Fruit fly (Drosophila melanogaster) whole organism, embryonic: Measurements from ENCODE around the gene CG6149.

ENCODE experiments used
- CG11456 ChIP-seq: fragments of 200-800 bp; sonication (Bioruptor generic); IDR thresholded peaks from 3 replicates; pipeline ENCODE4 v1.3.6; 2022; ENCODE audit warnings: missing biosample characterization, missing genetic modification characterization
- CG1233 ChIP-seq: fragments of 200-800 bp; sonication (Bioruptor generic); optimal IDR thresholded peaks from 4 replicates; lab custom pipeline; 2018; ENCODE audit warnings: missing biosample characterization, mild to moderate bottlenecking, missing genetic modification characterization
- CG13287 ChIP-seq: fragments of 200-800 bp; sonication (Bioruptor generic); IDR thresholded peaks from 2 replicates; pipeline ENCODE4 v1.3.6; 2022; ENCODE audit warnings: missing biosample characterization, missing genetic modification characterization; ENCODE audit not compliant: partially characterized antibody
- CG6854 ChIP-seq: fragments of 200-800 bp; sonication (Bioruptor generic); optimal IDR thresholded peaks from 3 replicates; lab custom pipeline; 2017; ENCODE audit warnings: missing biosample characterization, mild to moderate bottlenecking, missing genetic modification characterization
- Ets65A ChIP-seq: fragments of 200-800 bp; sonication (Bioruptor generic); peaks from one replicate; lab custom pipeline; 2016; ENCODE audit warnings: missing biosample characterization, missing genetic modification characterization
- HLH4C ChIP-seq: fragments of 200-800 bp; sonication (Bioruptor generic); IDR thresholded peaks from 3 replicates; pipeline ENCODE4 v1.3.6; 2022; ENCODE audit warnings: missing biosample characterization, missing genetic modification characterization; ENCODE audit not compliant: partially characterized antibody
- Lhr ChIP-seq: fragments of 200-800 bp; sonication (Bioruptor generic); optimal IDR thresholded peaks from 3 replicates; lab custom pipeline; 2017; ENCODE audit warnings: mild to moderate bottlenecking, missing biosample characterization, missing genetic modification reagents, missing genetic modification characterization
- Rx ChIP-seq: fragments of 200-800 bp; sonication (Bioruptor generic); IDR thresholded peaks from 2 replicates; pipeline ENCODE4 v1.3.6; 2022; ENCODE audit warnings: missing biosample characterization, missing genetic modification characterization
- Sox102F ChIP-seq: fragments of 200-800 bp; sonication (Bioruptor generic); optimal IDR thresholded peaks from 2 replicates; lab custom pipeline; 2018; ENCODE audit warnings: missing biosample characterization, mild to moderate bottlenecking, missing genetic modification characterization, moderate library complexity
- gfzf ChIP-seq: fragments of 200-800 bp; sonication (Bioruptor generic); optimal IDR thresholded peaks from 2 replicates; lab custom pipeline; 2016; ENCODE audit warnings: missing biosample characterization, mild to moderate bottlenecking, missing genetic modification characterization, moderate library complexity
- kay ChIP-seq: fragments of 200-800 bp; sonication (Bioruptor generic); optimal IDR thresholded peaks from 2 replicates; lab custom pipeline; 2016; ENCODE audit warnings: missing biosample characterization, missing genetic modification characterization

DNA sequence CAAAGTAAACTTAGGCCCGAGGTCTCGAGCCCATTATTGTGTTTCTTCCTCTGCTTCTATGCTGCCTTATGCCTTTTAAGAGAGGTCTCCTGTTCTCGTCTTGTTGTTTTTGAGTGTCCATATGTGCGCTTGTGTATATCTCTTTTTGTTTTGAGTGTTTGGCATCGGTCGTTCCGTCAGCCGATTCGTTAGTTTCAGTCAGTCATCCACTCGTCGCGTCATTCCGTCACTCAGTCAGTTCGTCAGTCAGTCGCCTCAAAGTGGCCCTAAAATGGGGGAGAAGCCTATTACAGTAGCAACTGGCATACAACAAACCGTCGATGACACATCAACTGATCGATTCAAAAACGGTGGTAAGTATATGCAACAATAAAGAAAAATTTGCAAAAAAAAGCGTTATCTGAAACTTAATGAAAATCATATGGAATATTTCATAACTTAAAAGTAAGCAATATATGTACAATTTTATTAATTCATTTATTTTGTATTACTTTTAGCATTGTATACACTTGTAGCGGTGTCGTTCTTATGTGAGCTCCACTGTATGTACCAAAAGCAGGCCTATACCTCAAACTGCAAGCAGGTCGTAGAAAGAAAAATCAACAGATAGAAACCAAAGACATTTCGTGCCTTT lies 17.1 kb downstream of the CG6149 start:
- TF ChIP-seq Lhr (peak; percentile 87), CG1233 (GFP tag; lab: Kevin White, UChicago) (peak; percentile 94), kay (peak; percentile 78), HLH4C (GFP tag; lab: Robert Waterston, UW) (no peak), Ets65A (GFP tag; lab: Kevin White, UChicago) (peak; percentile 98), Rx (GFP tag; lab: Robert Waterston, UW) (peak; percentile 92), CG6854 (peak; percentile 80), CG13287 (GFP tag; lab: Robert Waterston, UW) (no peak), Sox102F (GFP tag; lab: Kevin White, UChicago) (peak; percentile 95), gfzf (GFP tag; lab: Kevin White, UChicago) (no peak), CG11456 (GFP tag; lab: Robert Waterston, UW) (peak; percentile 86)
